Fruit fly (Drosophila melanogaster): ENCODE measurements around the gene CG33061.

- TF ChIP-seq CG10669 (GFP tag; optimal IDR thresholded peaks at IDR 0.05) (no peak), Sox15 (GFP tag; optimal IDR thresholded peaks at IDR 0.05) (no peak), CG4318 (GFP tag; optimal IDR thresholded peaks at IDR 0.05) (no peak), Gug (GFP tag; IDR thresholded peaks at IDR 0.05) (no peak), CG6276 (GFP tag; optimal IDR thresholded peaks at IDR 0.05) (no peak), Smox (GFP tag; optimal IDR thresholded peaks at IDR 0.05) (no peak), fd59A (GFP tag; optimal IDR thresholded peaks at IDR 0.05) (no peak), CG11762 (GFP tag; optimal IDR thresholded peaks at IDR 0.05; ENCODE audit: insufficient read depth) (no peak), CG16779 (tag; optimal IDR thresholded peaks at IDR 0.05) (no peak), Hr38 (GFP tag; optimal IDR thresholded peaks at IDR 0.05) (no peak), acj6 (GFP tag; optimal IDR thresholded peaks at IDR 0.05) (no peak)
Measured at dm6 chr3L:16288322-16288721, 41.3 kb upstream of the CG33061 start, which contains the start of gene CG13046.
